Worm (Caenorhabditis elegans) whole organism, L4 larva: ENCODE results near the gene algn-6.

Source experiments
- D1046.2 ChIP-seq: fragments of 200-800 bp; sonication (Bioruptor generic); IDR thresholded peaks from 2 replicates; pipeline ENCODE4 v1.3.6; 2022; ENCODE audit warnings: missing genetic modification characterization, missing compliant biosample characterization
- F37D6.2 ChIP-seq: sonication (generic microtip); optimal IDR thresholded peaks from 2 replicates; lab custom pipeline; 2016; ENCODE audit warnings: mild to moderate bottlenecking, missing genetic modification characterization, missing compliant biosample characterization
- F44E2.7 ChIP-seq: fragments of 200-800 bp; sonication (Bioruptor generic); IDR thresholded peaks from 2 replicates; pipeline ENCODE4 v2.1.2; 2022; ENCODE audit warnings: missing genetic modification characterization, missing compliant biosample characterization
- R02D3.7 ChIP-seq: fragments of 150-350 bp; sonication (generic microtip); optimal IDR thresholded peaks from 3 replicates; lab custom pipeline; 2014; ENCODE audit warnings: missing biosample characterization, missing genetic modification characterization
- T26A8.4 ChIP-seq: fragments of 200-800 bp; sonication (Bioruptor generic); IDR thresholded peaks from 2 replicates; pipeline ENCODE4 v1.3.6; 2022; ENCODE audit warnings: missing genetic modification characterization, missing compliant biosample characterization
- Y75B8A.6 ChIP-seq: fragments of 200-800 bp; sonication (Bioruptor generic); IDR thresholded peaks from 2 replicates; pipeline ENCODE4 v1.3.6; 2022; ENCODE audit warnings: missing genetic modification reagents, missing genetic modification characterization, missing compliant biosample characterization
- attf-4 ChIP-seq: sonication (generic microtip); optimal IDR thresholded peaks from 3 replicates; lab custom pipeline; 2017; ENCODE audit warnings: missing biosample characterization, missing genetic modification characterization
- ceh-20 ChIP-seq: fragments of 200-800 bp; sonication (Bioruptor generic); IDR thresholded peaks from 2 replicates; pipeline ENCODE4 v1.3.6; 2022; ENCODE audit warnings: missing genetic modification reagents, missing genetic modification characterization, missing compliant biosample characterization
- ceh-32 ChIP-seq: sonication (generic microtip); optimal IDR thresholded peaks from 2 replicates; lab custom pipeline; 2016; ENCODE audit warnings: mild to moderate bottlenecking, missing genetic modification characterization, missing compliant biosample characterization; ENCODE audit not compliant: poor library complexity
- ceh-62 ChIP-seq: sonication (generic microtip); optimal IDR thresholded peaks from 2 replicates; lab custom pipeline; 2017; ENCODE audit warnings: missing biosample characterization, missing genetic modification characterization
- ceh-82 ChIP-seq: sonication (generic microtip); optimal IDR thresholded peaks from 2 replicates; lab custom pipeline; 2017; ENCODE audit warnings: missing biosample characterization, missing genetic modification characterization
- ces-1 ChIP-seq: fragments of 150-350 bp; sonication (generic microtip); optimal IDR thresholded peaks from 4 replicates; lab custom pipeline; 2014; ENCODE audit warnings: missing biosample characterization, missing genetic modification reagents, missing genetic modification characterization
- cey-2 ChIP-seq: sonication (generic microtip); optimal IDR thresholded peaks from 3 replicates; lab custom pipeline; 2017; ENCODE audit warnings: missing genetic modification characterization, mild to moderate bottlenecking, missing compliant biosample characterization, antibody characterized with exemption, borderline replicate concordance; ENCODE audit not compliant: insufficient read depth
- ctbp-1 ChIP-seq: fragments of 200-800 bp; sonication (Bioruptor generic); IDR thresholded peaks from 2 replicates; pipeline ENCODE4 v1.3.6; 2022; ENCODE audit warnings: missing genetic modification reagents, missing genetic modification characterization, missing compliant biosample characterization
- daf-16 ChIP-seq, 3 experiments: sonication (generic microtip); optimal IDR thresholded peaks; 2 replicates each; lab custom pipeline; 2016 to 2017; ENCODE audit warnings: missing genetic modification characterization in 3 of 3, missing genetic modification reagents in 3 of 3, mild to moderate bottlenecking in 2 of 3, missing compliant biosample characterization in 2 of 3, missing biosample characterization in 1 of 3, moderate library complexity in 1 of 3
- dmd-6 ChIP-seq: fragments of 200-800 bp; sonication (Bioruptor generic); IDR thresholded peaks from 2 replicates; pipeline ENCODE4 v1.3.6; 2022; ENCODE audit warnings: missing genetic modification reagents, missing genetic modification characterization, missing compliant biosample characterization
- dmd-9 ChIP-seq: fragments of 200-800 bp; sonication (Bioruptor generic); IDR thresholded peaks from 2 replicates; pipeline ENCODE4 v1.3.6; 2022; ENCODE audit warnings: missing genetic modification reagents, missing genetic modification characterization, missing compliant biosample characterization
- duxl-1 ChIP-seq: sonication (generic microtip); optimal IDR thresholded peaks from 2 replicates; lab custom pipeline; 2016; ENCODE audit warnings: mild to moderate bottlenecking, missing genetic modification characterization, moderate library complexity, missing compliant biosample characterization; ENCODE audit not compliant: poor library complexity
- egl-27 ChIP-seq: sonication (generic microtip); optimal IDR thresholded peaks from 3 replicates; lab custom pipeline; 2017; ENCODE audit warnings: missing biosample characterization, missing genetic modification reagents, missing genetic modification characterization
- egl-43 ChIP-seq: fragments of 200-800 bp; sonication (Bioruptor generic); IDR thresholded peaks from 2 replicates; pipeline ENCODE4 v1.3.6; 2022; ENCODE audit warnings: missing genetic modification reagents, missing genetic modification characterization, missing compliant biosample characterization
- fos-1 ChIP-seq: fragments of 150-350 bp; optimal IDR thresholded peaks from 2 replicates; lab custom pipeline; 2014; ENCODE audit warnings: missing biosample characterization, missing genetic modification characterization
- hif-1 ChIP-seq, 2 experiments: sonication (generic microtip); optimal IDR thresholded peaks; 2 replicates each; lab custom pipeline; 2016 to 2017; ENCODE audit warnings: missing compliant biosample characterization in 2 of 2, missing genetic modification characterization in 2 of 2, missing genetic modification reagents in 2 of 2, missing genotype in 2 of 2, mild to moderate bottlenecking in 1 of 2
- hlh-11 ChIP-seq: fragments of 200-800 bp; sonication (Bioruptor generic); optimal IDR thresholded peaks from 2 replicates; lab custom pipeline; 2018; ENCODE audit warnings: mild to moderate bottlenecking, missing genetic modification characterization, missing compliant biosample characterization
- hlh-30 ChIP-seq: sonication (generic microtip); optimal IDR thresholded peaks from 2 replicates; lab custom pipeline; 2017; ENCODE audit warnings: antibody characterized with exemption, mild to moderate bottlenecking, missing genetic modification characterization, missing compliant biosample characterization; ENCODE audit not compliant: insufficient read depth
- hmg-1.1 ChIP-seq: fragments of 200-800 bp; sonication (Bioruptor generic); IDR thresholded peaks from 2 replicates; pipeline ENCODE4 v1.3.6; 2022; ENCODE audit warnings: missing genetic modification reagents, missing genetic modification characterization, missing compliant biosample characterization
- lim-7 ChIP-seq: fragments of 200-800 bp; sonication (Bioruptor generic); IDR thresholded peaks from 2 replicates; pipeline ENCODE4 v1.3.6; 2022; ENCODE audit warnings: missing genetic modification characterization, missing compliant biosample characterization
- lin-15B ChIP-seq: fragments of 150-350 bp; sonication (generic microtip); optimal IDR thresholded peaks from 3 replicates; lab custom pipeline; 2014; ENCODE audit warnings: missing biosample characterization, missing genetic modification characterization
- lin-29 ChIP-seq: fragments of 200-800 bp; sonication (Bioruptor generic); IDR thresholded peaks from 2 replicates; pipeline ENCODE4 v1.3.6; 2022; ENCODE audit warnings: missing genetic modification reagents, missing genetic modification characterization, missing compliant biosample characterization
- lin-39 ChIP-seq: fragments of 150-350 bp; optimal IDR thresholded peaks from 2 replicates; lab custom pipeline; 2014; ENCODE audit warnings: missing biosample characterization, missing genetic modification reagents, missing genetic modification characterization
- lsy-2 ChIP-seq, 2 experiments: fragments of 150-350 bp in 1 of 2; sonication (generic microtip) in 1 of 2; optimal IDR thresholded peaks; 2 replicates each; lab custom pipeline; 2014 to 2017; ENCODE audit warnings: missing biosample characterization in 2 of 2, missing genetic modification characterization in 2 of 2
- mdl-1 ChIP-seq, 2 experiments: fragments of 150-350 bp in 1 of 2; sonication (generic microtip) in 1 of 2; optimal IDR thresholded peaks; 2 replicates each; lab custom pipeline; 2014 to 2017; ENCODE audit warnings: missing biosample characterization in 2 of 2, missing genetic modification characterization in 2 of 2
- mep-1 ChIP-seq: fragments of 150-350 bp; sonication (generic microtip); optimal IDR thresholded peaks from 3 replicates; lab custom pipeline; 2014; ENCODE audit warnings: missing biosample characterization, missing genetic modification characterization
- mxl-3 ChIP-seq: fragments of 200-800 bp; sonication (Bioruptor generic); optimal IDR thresholded peaks from 2 replicates; lab custom pipeline; 2018; ENCODE audit warnings: mild to moderate bottlenecking, missing genetic modification characterization, missing compliant biosample characterization
- nhr-102 ChIP-seq: sonication (generic microtip); optimal IDR thresholded peaks from 2 replicates; lab custom pipeline; 2016; ENCODE audit warnings: mild to moderate bottlenecking, missing genetic modification characterization, moderate library complexity, missing compliant biosample characterization
- nhr-11 ChIP-seq: fragments of 150-350 bp; optimal IDR thresholded peaks from 2 replicates; lab custom pipeline; 2014; ENCODE audit warnings: missing biosample characterization, missing genetic modification characterization
- nhr-111 ChIP-seq: fragments of 200-800 bp; sonication (Bioruptor generic); optimal IDR thresholded peaks from 2 replicates; lab custom pipeline; 2018; ENCODE audit warnings: mild to moderate bottlenecking, missing genetic modification characterization, missing compliant biosample characterization
- nhr-237 ChIP-seq: sonication (generic microtip); optimal IDR thresholded peaks from 2 replicates; lab custom pipeline; 2017; ENCODE audit warnings: missing biosample characterization, missing genetic modification characterization
- nhr-48 ChIP-seq: sonication (generic microtip); optimal IDR thresholded peaks from 2 replicates; lab custom pipeline; 2016; ENCODE audit warnings: mild to moderate bottlenecking, missing genetic modification characterization, missing compliant biosample characterization
- nhr-6 ChIP-seq: fragments of 150-350 bp; optimal IDR thresholded peaks from 2 replicates; lab custom pipeline; 2014; ENCODE audit warnings: missing biosample characterization, missing genetic modification characterization
- nhr-76 ChIP-seq: fragments of 150-350 bp; optimal IDR thresholded peaks from 2 replicates; lab custom pipeline; 2014; ENCODE audit warnings: missing biosample characterization, missing genetic modification characterization
- pha-4 ChIP-seq, 2 experiments: fragments of 150-350 bp in 1 of 2; fragments of 200-800 bp in 1 of 2; sonication (Bioruptor generic) in 1 of 2; IDR thresholded peaks in 1 of 2; optimal IDR thresholded peaks in 1 of 2; 2 replicates each; pipeline versions ENCODE4 v1.3.6 to Lab custom; 2014 to 2022; ENCODE audit warnings: missing genetic modification characterization in 2 of 2, missing genetic modification reagents in 2 of 2, missing biosample characterization in 1 of 2, missing compliant biosample characterization in 1 of 2
- php-3 ChIP-seq: fragments of 200-800 bp; sonication (Bioruptor generic); IDR thresholded peaks from 2 replicates; pipeline ENCODE4 v1.3.6; 2022; ENCODE audit warnings: missing genetic modification reagents, missing genetic modification characterization, missing compliant biosample characterization
- pqm-1 ChIP-seq: sonication (generic microtip); optimal IDR thresholded peaks from 2 replicates; lab custom pipeline; 2017; ENCODE audit warnings: missing biosample characterization, missing genetic modification characterization
- skn-1 ChIP-seq: fragments of 150-350 bp; optimal IDR thresholded peaks from 2 replicates; lab custom pipeline; 2014; ENCODE audit warnings: missing biosample characterization, missing genetic modification characterization
- snpc-1.2 ChIP-seq: fragments of 200-800 bp; sonication (Bioruptor generic); IDR thresholded peaks from 2 replicates; pipeline ENCODE4 v1.3.6; 2022; ENCODE audit warnings: missing genetic modification reagents, missing genetic modification characterization, missing compliant biosample characterization
- unc-39 ChIP-seq: sonication (generic microtip); optimal IDR thresholded peaks from 2 replicates; lab custom pipeline; 2017; ENCODE audit warnings: missing biosample characterization, missing genetic modification characterization
- vab-7 ChIP-seq: fragments of 200-800 bp; sonication (Bioruptor generic); IDR thresholded peaks from 2 replicates; pipeline ENCODE4 v1.3.6; 2022; ENCODE audit warnings: missing genetic modification reagents, missing genetic modification characterization, missing compliant biosample characterization
- zfp-3 ChIP-seq: fragments of 200-800 bp; sonication (Bioruptor generic); conservative IDR thresholded peaks from 2 replicates; pipeline ENCODE4 v1.3.6; 2022; ENCODE audit warnings: missing genetic modification reagents, missing genetic modification characterization, missing compliant biosample characterization
- ztf-11 ChIP-seq: fragments of 150-350 bp; optimal IDR thresholded peaks from 2 replicates; lab custom pipeline; 2014; ENCODE audit warnings: missing biosample characterization, missing genetic modification characterization
- ztf-7 ChIP-seq: fragments of 150-350 bp; optimal IDR thresholded peaks from 2 replicates; lab custom pipeline; 2014; ENCODE audit warnings: missing biosample characterization, missing genetic modification characterization

Gene algn-6

ce11 chrII:8028246-8028694, 11.3 kb upstream of the algn-6 start (continued):
- no peak for TF ChIP-seq lin-39 (tag; lab: Kevin White, UChicago)
- TF ChIP-seq hif-1 (tag; optimal IDR thresholded peaks at IDR 0.05; lab: Kevin White, UChicago) = peak; percentile 32 to 93
- TF ChIP-seq mxl-3 (GFP tag; lab: Kevin White, UChicago) = peak; percentile 89
- no peak for TF ChIP-seq R02D3.7 (tag; lab: Kevin White, UChicago)
- TF ChIP-seq D1046.2 (GFP tag; lab: Robert Waterston, UW) = peak; percentile 60; the same call in 1 of the 2 replicates
- TF ChIP-seq ceh-62 (tag; lab: Kevin White, UChicago) = no peak
- TF ChIP-seq nhr-111 (GFP tag; lab: Kevin White, UChicago) = no peak
- no peak for TF ChIP-seq attf-4 (tag; lab: Kevin White, UChicago)
- no peak for TF ChIP-seq lin-29 (GFP tag; lab: Robert Waterston, UW)
- no peak for TF ChIP-seq skn-1 (tag; lab: Kevin White, UChicago)
- TF ChIP-seq unc-39 = no peak
- no peak for TF ChIP-seq ceh-82 (tag; lab: Kevin White, UChicago)
- TF ChIP-seq egl-43 (GFP tag; lab: Robert Waterston, UW) = peak; percentile 93
- peak; percentile 43 for TF ChIP-seq nhr-6 (tag; lab: Kevin White, UChicago)
- no peak for TF ChIP-seq ztf-7 (tag; lab: Kevin White, UChicago)
- TF ChIP-seq zfp-3 (GFP tag; lab: Robert Waterston, UW) = 0 out of 2 replicates have a peak, but pooled peaks have one; percentile 60
- peak; percentile 55; the same call in 1 of the 2 replicates for TF ChIP-seq dmd-9 (GFP tag; lab: Robert Waterston, UW)
- peak; percentile 87 for TF ChIP-seq hlh-30 (tag; lab: Kevin White, UChicago)
- TF ChIP-seq snpc-1.2 (GFP tag; lab: Robert Waterston, UW) = no peak
- TF ChIP-seq nhr-11 (tag; lab: Kevin White, UChicago) = peak; percentile 68
- TF ChIP-seq ceh-32 (tag; lab: Kevin White, UChicago) = peak; percentile 53
- TF ChIP-seq vab-7 (GFP tag; lab: Robert Waterston, UW) = peak; percentile 81
- TF ChIP-seq ctbp-1 (GFP tag; lab: Robert Waterston, UW) = peak; percentile 94
- TF ChIP-seq nhr-76 = no peak
- TF ChIP-seq ces-1 = no peak
- peak; percentile 90 for TF ChIP-seq nhr-48 (tag; lab: Kevin White, UChicago)
- peak; percentile 65 to 81 for TF ChIP-seq lsy-2 (tag; optimal IDR thresholded peaks at IDR 0.05; lab: Kevin White, UChicago)
- TF ChIP-seq mdl-1 (tag; optimal IDR thresholded peaks at IDR 0.05; lab: Kevin White, UChicago) = peak; percentile 52 to 81
- peak; percentile 83; the same call in 1 of the 2 replicates for TF ChIP-seq pha-4 (GFP tag; IDR thresholded peaks at IDR 0.05; lab: Robert Waterston, UW)
- no peak for TF ChIP-seq pha-4 (tag; optimal IDR thresholded peaks at IDR 0.05; lab: Kevin White, UChicago)
- peak; percentile 72 for TF ChIP-seq lim-7 (GFP tag; lab: Robert Waterston, UW)
- peak; percentile 60 for TF ChIP-seq duxl-1
- TF ChIP-seq F37D6.2 (tag; lab: Kevin White, UChicago) = peak; percentile 89
- no peak for TF ChIP-seq ztf-11 (tag; lab: Kevin White, UChicago)
- TF ChIP-seq fos-1 (tag; lab: Kevin White, UChicago) = no peak
- peak; percentile 97 for TF ChIP-seq mep-1 (tag; lab: Kevin White, UChicago)
- TF ChIP-seq dmd-6 (GFP tag; lab: Robert Waterston, UW) = peak; percentile 91
- TF ChIP-seq hmg-1.1 (GFP tag; lab: Robert Waterston, UW) = peak; percentile 97
- TF ChIP-seq nhr-237 (tag; lab: Kevin White, UChicago) = no peak
- TF ChIP-seq Y75B8A.6 (GFP tag; lab: Robert Waterston, UW) = 0 out of 2 replicates have a peak, but pooled peaks have one; percentile 48
- TF ChIP-seq daf-16 (GFP tag; optimal IDR thresholded peaks at IDR 0.05; lab: Kevin White, UChicago) = peak in 1 of 2 experiments; percentile 65
- peak; percentile 70 for TF ChIP-seq daf-16 (tag; optimal IDR thresholded peaks at IDR 0.05; lab: Kevin White, UChicago)
- peak; percentile 32 for TF ChIP-seq pqm-1 (tag; lab: Kevin White, UChicago)
- no peak for TF ChIP-seq egl-27 (tag; lab: Kevin White, UChicago)
- peak; percentile 97 for TF ChIP-seq hlh-11
- TF ChIP-seq F44E2.7 (GFP tag; lab: Robert Waterston, UW) = no peak
- TF ChIP-seq ceh-20 (GFP tag; lab: Robert Waterston, UW) = peak; percentile 93
- TF ChIP-seq php-3 (GFP tag; lab: Robert Waterston, UW) = peak; percentile 77
- no peak for TF ChIP-seq cey-2 (tag; lab: Kevin White, UChicago)
- peak; percentile 55 for TF ChIP-seq lin-15B (tag; lab: Kevin White, UChicago)
- TF ChIP-seq nhr-102 = peak; percentile 65
- peak; percentile 88 for TF ChIP-seq T26A8.4
